Fruit fly (Drosophila melanogaster) whole organism, embryonic: ENCODE measurements around the gene CG11975.

Experiments used
- Atf3 ChIP-seq: fragments of 200-800 bp; sonication (Bioruptor generic); optimal IDR thresholded peaks from 3 replicates; lab custom pipeline; 2016; ENCODE audit warnings: missing biosample characterization, missing genetic modification characterization
- Atf6 ChIP-seq: fragments of 200-800 bp; sonication (Bioruptor generic); IDR thresholded peaks from 2 replicates; pipeline ENCODE4 v1.3.6; 2022; ENCODE audit warnings: missing biosample characterization, missing genetic modification characterization
- CG10274 ChIP-seq: fragments of 200-800 bp; sonication (Bioruptor generic); optimal IDR thresholded peaks from 3 replicates; lab custom pipeline; 2017; ENCODE audit warnings: missing biosample characterization, mild to moderate bottlenecking, missing genetic modification characterization
- CG10366 ChIP-seq: fragments of 200-800 bp; sonication (Bioruptor generic); IDR thresholded peaks from 2 replicates; pipeline ENCODE4 v1.3.6; 2022; ENCODE audit warnings: missing biosample characterization, missing genetic modification characterization
- CG10462 ChIP-seq: fragments of 200-800 bp; sonication (Bioruptor generic); optimal IDR thresholded peaks from 2 replicates; lab custom pipeline; 2016; ENCODE audit warnings: missing biosample characterization, missing genetic modification characterization
- CG11696 ChIP-seq: fragments of 200-800 bp; sonication (Bioruptor generic); IDR thresholded peaks from 2 replicates; pipeline ENCODE4 v1.3.6; 2022; ENCODE audit warnings: missing biosample characterization, missing genetic modification characterization
- CG11723 ChIP-seq: fragments of 200-800 bp; sonication (Bioruptor generic); optimal IDR thresholded peaks from 2 replicates; lab custom pipeline; 2017; ENCODE audit warnings: missing biosample characterization, mild to moderate bottlenecking, missing genetic modification characterization
- CG12299 ChIP-seq: fragments of 200-800 bp; sonication (Bioruptor generic); optimal IDR thresholded peaks from 2 replicates; lab custom pipeline; 2018; ENCODE audit warnings: missing biosample characterization, mild to moderate bottlenecking, missing genetic modification characterization
- CG1603 ChIP-seq: fragments of 200-800 bp; sonication (Bioruptor generic); optimal IDR thresholded peaks from 2 replicates; lab custom pipeline; 2019; ENCODE audit warnings: missing biosample characterization, mild to moderate bottlenecking, missing genetic modification characterization, moderate library complexity
- CG1792 ChIP-seq: fragments of 200-800 bp; sonication (Bioruptor generic); optimal IDR thresholded peaks from 2 replicates; lab custom pipeline; 2016; ENCODE audit warnings: missing biosample characterization, missing genetic modification characterization
- CG18011 ChIP-seq: fragments of 200-800 bp; sonication (Bioruptor generic); optimal IDR thresholded peaks from 2 replicates; lab custom pipeline; 2017; ENCODE audit warnings: missing biosample characterization, missing genetic modification characterization, mild to moderate bottlenecking, moderate library complexity, missing genotype
- CG18262 ChIP-seq: fragments of 200-800 bp; optimal IDR thresholded peaks from 3 replicates; lab custom pipeline; 2019; ENCODE audit warnings: missing biosample characterization, mild to moderate bottlenecking, missing genetic modification characterization, moderate library complexity
- CG2875 ChIP-seq: fragments of 200-800 bp; sonication (Bioruptor generic); optimal IDR thresholded peaks from 2 replicates; lab custom pipeline; 2017; ENCODE audit warnings: missing biosample characterization, mild to moderate bottlenecking, missing genetic modification characterization, missing genetic modification reagents
- CG30020 ChIP-seq: fragments of 200-800 bp; optimal IDR thresholded peaks from 2 replicates; lab custom pipeline; 2019; ENCODE audit warnings: missing biosample characterization, mild to moderate bottlenecking, missing genetic modification characterization, moderate library complexity
- CG32772 ChIP-seq: fragments of 200-800 bp; sonication (Bioruptor generic); IDR thresholded peaks from 2 replicates; pipeline ENCODE4 v1.3.6; 2022; ENCODE audit warnings: missing biosample characterization, missing genetic modification characterization
- CG4730 ChIP-seq: fragments of 200-800 bp; sonication (Bioruptor generic); IDR thresholded peaks from 2 replicates; pipeline ENCODE4 v1.3.6; 2022; ENCODE audit warnings: missing biosample characterization, missing genetic modification characterization
- CG5180 ChIP-seq: fragments of 200-800 bp; sonication (Bioruptor generic); optimal IDR thresholded peaks from 3 replicates; lab custom pipeline; 2017; ENCODE audit warnings: missing biosample characterization, missing genetic modification characterization, mild to moderate bottlenecking, moderate library complexity, missing genetic modification reagents
- CG6854 ChIP-seq: fragments of 200-800 bp; sonication (Bioruptor generic); optimal IDR thresholded peaks from 3 replicates; lab custom pipeline; 2017; ENCODE audit warnings: missing biosample characterization, mild to moderate bottlenecking, missing genetic modification characterization
- CG7745 ChIP-seq: fragments of 200-800 bp; sonication (Bioruptor generic); optimal IDR thresholded peaks from 2 replicates; lab custom pipeline; 2018; ENCODE audit warnings: missing biosample characterization, mild to moderate bottlenecking, missing genetic modification characterization, moderate library complexity
- CG7786 ChIP-seq: fragments of 200-800 bp; sonication (Bioruptor generic); optimal IDR thresholded peaks from 2 replicates; lab custom pipeline; 2016; ENCODE audit warnings: missing biosample characterization, missing genetic modification characterization
- CG7963 ChIP-seq: fragments of 200-800 bp; sonication (Bioruptor generic); IDR thresholded peaks from 3 replicates; pipeline ENCODE4 v1.3.6; 2022; ENCODE audit warnings: missing biosample characterization, missing genetic modification characterization; ENCODE audit not compliant: partially characterized antibody
- CrebB ChIP-seq: fragments of 200-800 bp; sonication (Bioruptor generic); optimal IDR thresholded peaks from 3 replicates; lab custom pipeline; 2018; ENCODE audit warnings: missing biosample characterization, mild to moderate bottlenecking, missing genetic modification characterization
- E2f2 ChIP-seq: fragments of 200-800 bp; sonication (Bioruptor generic); IDR thresholded peaks from 2 replicates; pipeline ENCODE4 v1.3.6; 2022; ENCODE audit warnings: missing biosample characterization, missing genetic modification characterization
- Ets65A ChIP-seq: fragments of 200-800 bp; sonication (Bioruptor generic); peaks from one replicate; lab custom pipeline; 2016; ENCODE audit warnings: missing biosample characterization, missing genetic modification characterization
- H15 ChIP-seq: fragments of 200-800 bp; sonication (Bioruptor generic); IDR thresholded peaks from 3 replicates; pipeline ENCODE4 v1.3.6; 2022; ENCODE audit warnings: missing biosample characterization, missing genetic modification characterization
- Hmx ChIP-seq: fragments of 200-800 bp; sonication (Bioruptor generic); optimal IDR thresholded peaks from 2 replicates; lab custom pipeline; 2016; ENCODE audit warnings: missing biosample characterization, missing genetic modification characterization
- Kr ChIP-seq: fragments of 200-800 bp; sonication (Bioruptor generic); optimal IDR thresholded peaks from 2 replicates; lab custom pipeline; 2017; ENCODE audit warnings: missing biosample characterization, mild to moderate bottlenecking, missing genetic modification characterization
- MTF-1 ChIP-seq: fragments of 200-800 bp; sonication (Bioruptor generic); optimal IDR thresholded peaks from 2 replicates; lab custom pipeline; 2018; ENCODE audit warnings: missing biosample characterization, mild to moderate bottlenecking, missing genetic modification characterization, borderline replicate concordance
- Stat92E ChIP-seq, 3 experiments: fragments of >200 bp in 2 of 3; fragments of 200-800 bp in 1 of 3; sonication (Bioruptor generic) in 1 of 3; optimal IDR thresholded peaks; 2 replicates each; lab custom pipeline; 2017 to 2019; ENCODE audit warnings: missing biosample characterization in 3 of 3, missing genetic modification characterization in 3 of 3, mild to moderate bottlenecking in 1 of 3, moderate library complexity in 1 of 3
- YL-1 ChIP-seq: fragments of 200-800 bp; sonication (Bioruptor generic); optimal IDR thresholded peaks from 3 replicates; lab custom pipeline; 2017; ENCODE audit warnings: missing biosample characterization, mild to moderate bottlenecking, missing genetic modification characterization
- ara ChIP-seq: fragments of 200-800 bp; sonication (Bioruptor generic); IDR thresholded peaks from 2 replicates; pipeline ENCODE4 v1.3.6; 2022; ENCODE audit warnings: missing biosample characterization, missing genetic modification characterization
- cg ChIP-seq: fragments of 200-800 bp; sonication (Bioruptor generic); optimal IDR thresholded peaks from 3 replicates; lab custom pipeline; 2019; ENCODE audit warnings: missing biosample characterization, mild to moderate bottlenecking, missing genetic modification characterization, moderate library complexity
- croc ChIP-seq: fragments of 200-800 bp; sonication (Bioruptor generic); conservative IDR thresholded peaks from 3 replicates; pipeline ENCODE4 v1.3.6; 2022; ENCODE audit warnings: missing biosample characterization, missing genetic modification characterization
- dan ChIP-seq: fragments of 200-800 bp; sonication (Bioruptor generic); IDR thresholded peaks from 2 replicates; pipeline ENCODE4 v1.3.6; 2022; ENCODE audit warnings: missing biosample characterization, missing genetic modification characterization
- dmrt11E ChIP-seq: fragments of 200-800 bp; sonication (Bioruptor generic); optimal IDR thresholded peaks from 3 replicates; lab custom pipeline; 2018; ENCODE audit warnings: missing biosample characterization, mild to moderate bottlenecking, missing genetic modification characterization, moderate library complexity
- eyg ChIP-seq: fragments of 200-800 bp; sonication (Bioruptor generic); optimal IDR thresholded peaks from 3 replicates; lab custom pipeline; 2016; ENCODE audit warnings: missing biosample characterization, missing genetic modification characterization
- fd102C ChIP-seq: fragments of 200-800 bp; sonication (Bioruptor generic); optimal IDR thresholded peaks from 2 replicates; lab custom pipeline; 2018; ENCODE audit warnings: missing biosample characterization, mild to moderate bottlenecking, missing genetic modification characterization, moderate library complexity
- gce ChIP-seq: fragments of 200-800 bp; sonication (Bioruptor generic); IDR thresholded peaks from 3 replicates; pipeline ENCODE4 v1.3.6; 2022; ENCODE audit warnings: missing biosample characterization, missing genetic modification characterization
- gt ChIP-seq: fragments of 200-800 bp; sonication (Bioruptor generic); IDR thresholded peaks from 2 replicates; pipeline ENCODE4 v1.3.6; 2022; ENCODE audit warnings: missing biosample characterization, missing genetic modification characterization
- ind ChIP-seq: fragments of 200-800 bp; sonication (Bioruptor generic); optimal IDR thresholded peaks from 3 replicates; lab custom pipeline; 2016; ENCODE audit warnings: missing biosample characterization, missing genetic modification characterization
- jigr1 ChIP-seq: fragments of 200-800 bp; sonication (Bioruptor generic); IDR thresholded peaks from 3 replicates; pipeline ENCODE4 v1.3.6; 2022; ENCODE audit warnings: missing biosample characterization, missing genetic modification characterization
- lbe ChIP-seq: fragments of 200-800 bp; sonication (Bioruptor generic); optimal IDR thresholded peaks from 2 replicates; lab custom pipeline; 2016; ENCODE audit warnings: missing biosample characterization, mild to moderate bottlenecking, missing genetic modification characterization
- mirr ChIP-seq: fragments of 200-800 bp; sonication (Bioruptor generic); optimal IDR thresholded peaks from 3 replicates; lab custom pipeline; 2018; ENCODE audit warnings: missing biosample characterization, mild to moderate bottlenecking, missing genetic modification characterization
- peb ChIP-seq: fragments of 200-800 bp; sonication (Bioruptor generic); IDR thresholded peaks from 2 replicates; pipeline ENCODE4 v1.3.6; 2022; ENCODE audit warnings: missing biosample characterization, missing genetic modification characterization
- ro ChIP-seq: fragments of 200-800 bp; sonication (Bioruptor generic); IDR thresholded peaks from 2 replicates; pipeline ENCODE4 v1.3.6; 2022; ENCODE audit warnings: missing biosample characterization, missing genetic modification characterization
- sisA ChIP-seq: fragments of 200-800 bp; sonication (Bioruptor generic); IDR thresholded peaks from 2 replicates; pipeline ENCODE4 v1.3.6; 2022; ENCODE audit warnings: missing biosample characterization, missing genetic modification characterization
- tna ChIP-seq: fragments of 200-800 bp; sonication (Bioruptor generic); IDR thresholded peaks from 2 replicates; pipeline ENCODE4 v1.3.6; 2022; ENCODE audit warnings: missing biosample characterization, missing genetic modification characterization; ENCODE audit not compliant: partially characterized antibody
- toy ChIP-seq: fragments of 200-800 bp; sonication (Bioruptor generic); IDR thresholded peaks from 2 replicates; pipeline ENCODE4 v1.3.6; 2022; ENCODE audit warnings: missing biosample characterization, missing genetic modification characterization
- ttk ChIP-seq: fragments of 200-800 bp; sonication (Bioruptor generic); IDR thresholded peaks from 2 replicates; pipeline ENCODE4 v2.1.2; 2022; ENCODE audit warnings: missing biosample characterization, missing genetic modification characterization

CG11975 gene

dm6 chr3R:9033619-9034401 lies 40.8 kb downstream of the CG11975 start (continued):
- TF ChIP-seq CG32772 (GFP tag; lab: Robert Waterston, UW) (peak; percentile 68), ttk (0 out of 2 replicates have a peak, but pooled peaks have one; percentile 14), eyg (GFP tag; lab: Kevin White, UChicago) (no peak), Atf3 (GFP tag; lab: Kevin White, UChicago) (no peak), Atf6 (GFP tag; lab: Robert Waterston, UW) (peak; percentile 69), YL-1 (peak; percentile 81), CG1792 (no peak), peb (GFP tag; lab: Robert Waterston, UW) (peak; percentile 42; the same call in 1 of the 2 replicates), CG2875 (GFP tag; lab: Kevin White, UChicago) (peak; percentile 69), CG5180 (GFP tag; lab: Kevin White, UChicago) (peak; percentile 77), CG4730 (no peak), MTF-1 (GFP tag; lab: Kevin White, UChicago) (peak; percentile 21), Stat92E (GFP tag; optimal IDR thresholded peaks at IDR 0.05; lab: Kevin White, UChicago) (peak in 1 of 3 experiments; percentile 83), jigr1 (GFP tag; lab: Robert Waterston, UW) (peak; percentile 40; the same call in 1 of the 3 replicates), CG18262 (tag; lab: Kevin White, UChicago) (peak; percentile 94), CG6854 (GFP tag; lab: Kevin White, UChicago) (peak; percentile 64), CG7963 (no peak), sisA (GFP tag; lab: Robert Waterston, UW) (no peak), CG11696 (GFP tag; lab: Robert Waterston, UW) (no peak), gt (GFP tag; lab: Robert Waterston, UW) (no peak), H15 (GFP tag; lab: Robert Waterston, UW) (no peak), mirr (peak; percentile 7), Ets65A (GFP tag; lab: Kevin White, UChicago) (no peak), Hmx (GFP tag; lab: Kevin White, UChicago) (peak; percentile 32), ind (GFP tag; lab: Kevin White, UChicago) (peak; percentile 57), croc (GFP tag; lab: Robert Waterston, UW) (peak; percentile 48; the same call in 2 of the 3 replicates), dan (GFP tag; lab: Robert Waterston, UW) (no peak), E2f2 (GFP tag; lab: Robert Waterston, UW) (0 out of 2 replicates have a peak, but pooled peaks have one; percentile 37), CG18011 (GFP tag; lab: Kevin White, UChicago) (peak; percentile 41), fd102C (GFP tag; lab: Kevin White, UChicago) (no peak), lbe (GFP tag; lab: Kevin White, UChicago) (peak; percentile 70), CG12299 (tag; lab: Kevin White, UChicago) (peak; percentile 80), CrebB (tag; lab: Kevin White, UChicago) (peak; percentile 40), ro (no peak), CG30020 (tag; lab: Kevin White, UChicago) (peak; percentile 75), CG11723 (GFP tag; lab: Kevin White, UChicago) (peak; percentile 81), gce (0 out of 3 replicates have a peak, but pooled peaks have one; percentile 55), ara (GFP tag; lab: Robert Waterston, UW) (0 out of 2 replicates have a peak, but pooled peaks have one; percentile 43), CG7786 (GFP tag; lab: Kevin White, UChicago) (peak; percentile 3), CG10274 (GFP tag; lab: Kevin White, UChicago) (peak; percentile 45), cg (GFP tag; lab: Kevin White, UChicago) (no peak), CG10462 (peak; percentile 43), CG1603 (tag; lab: Kevin White, UChicago) (peak; percentile 43), Kr (peak; percentile 50), tna (GFP tag; lab: Robert Waterston, UW) (no peak), CG10366 (peak; percentile 16; the same call in 1 of the 2 replicates), dmrt11E (peak; percentile 85), CG7745 (tag; lab: Kevin White, UChicago) (peak; percentile 65), toy (GFP tag; lab: Robert Waterston, UW) (no peak)
